Worm (Caenorhabditis elegans) whole organism, L3 larva: ENCODE data around the gene ddb-1.

Source experiments
- R02D3.7 ChIP-seq: fragments of 150-350 bp; optimal IDR thresholded peaks from 2 replicates; lab custom pipeline; 2014; ENCODE audit warnings: missing biosample characterization, missing genetic modification characterization
- ZK546.5 ChIP-seq: sonication (generic microtip); optimal IDR thresholded peaks from 2 replicates; lab custom pipeline; 2017; ENCODE audit warnings: missing biosample characterization, missing genetic modification characterization
- aly-2 ChIP-seq: fragments of 150-350 bp; optimal IDR thresholded peaks from 2 replicates; lab custom pipeline; 2014; ENCODE audit warnings: missing biosample characterization, missing genetic modification characterization
- ama-1 ChIP-seq: fragments of 150-350 bp; optimal IDR thresholded peaks from 2 replicates; lab custom pipeline; 2018
- ceh-16 ChIP-seq: sonication (generic microtip); optimal IDR thresholded peaks from 2 replicates; lab custom pipeline; 2017; ENCODE audit warnings: missing biosample characterization, missing genetic modification characterization
- ceh-28 ChIP-seq: fragments of 150-350 bp; optimal IDR thresholded peaks from 2 replicates; lab custom pipeline; 2014; ENCODE audit warnings: missing biosample characterization, missing genetic modification reagents, missing genetic modification characterization
- ceh-9 ChIP-seq: sonication (generic microtip); optimal IDR thresholded peaks from 2 replicates; lab custom pipeline; 2018; ENCODE audit warnings: missing biosample characterization, missing genetic modification characterization
- daf-12 ChIP-seq: fragments of 150-350 bp; optimal IDR thresholded peaks from 2 replicates; lab custom pipeline; 2014; ENCODE audit warnings: missing biosample characterization, missing genetic modification reagents, missing genetic modification characterization
- egl-27 ChIP-seq: sonication (generic microtip); optimal IDR thresholded peaks from 4 replicates; lab custom pipeline; 2017; ENCODE audit warnings: missing biosample characterization, missing genetic modification reagents, missing genetic modification characterization
- egl-5 ChIP-seq: fragments of 150-350 bp; optimal IDR thresholded peaks from 2 replicates; lab custom pipeline; 2017; ENCODE audit warnings: missing biosample characterization, missing genetic modification reagents, missing genetic modification characterization, inconsistent platforms
- elt-1 ChIP-seq: fragments of 150-350 bp; optimal IDR thresholded peaks from 2 replicates; lab custom pipeline; 2014; ENCODE audit warnings: missing biosample characterization, missing genetic modification characterization
- elt-2 ChIP-seq: sonication (generic microtip); optimal IDR thresholded peaks from 2 replicates; lab custom pipeline; 2016; ENCODE audit warnings: missing genetic modification reagents, mild to moderate bottlenecking, missing genetic modification characterization, missing compliant biosample characterization
- elt-3 ChIP-seq, 3 experiments: fragments of 150-350 bp in 1 of 3; sonication (generic microtip) in 2 of 3; optimal IDR thresholded peaks; 2 replicates in 2 of 3; 4 replicates in 1 of 3; lab custom pipeline; 2014 to 2017; ENCODE audit warnings: missing biosample characterization in 3 of 3, missing genetic modification characterization in 3 of 3
- eor-1 ChIP-seq, 2 experiments: fragments of 150-350 bp; optimal IDR thresholded peaks; 2 replicates each; lab custom pipeline; 2014 to 2018; ENCODE audit warnings: missing biosample characterization in 2 of 2, missing genetic modification characterization in 2 of 2
- fkh-10 ChIP-seq: sonication (generic microtip); optimal IDR thresholded peaks from 2 replicates; lab custom pipeline; 2017; ENCODE audit warnings: missing biosample characterization, missing genetic modification reagents, missing genetic modification characterization
- fkh-2 ChIP-seq: fragments of 150-350 bp; optimal IDR thresholded peaks from 2 replicates; lab custom pipeline; 2014; ENCODE audit warnings: missing biosample characterization, missing genetic modification reagents, missing genetic modification characterization
- fos-1 ChIP-seq: fragments of 150-350 bp; optimal IDR thresholded peaks from 2 replicates; lab custom pipeline; 2014; ENCODE audit warnings: missing biosample characterization, missing genetic modification characterization
- hmg-11 ChIP-seq: sonication (generic microtip); optimal IDR thresholded peaks from 2 replicates; lab custom pipeline; 2016; ENCODE audit warnings: missing genetic modification characterization, missing compliant biosample characterization
- jun-1 ChIP-seq: fragments of 150-350 bp; optimal IDR thresholded peaks from 2 replicates; lab custom pipeline; 2014; ENCODE audit warnings: missing biosample characterization, missing genetic modification reagents, missing genetic modification characterization
- lin-15B ChIP-seq: fragments of 150-350 bp; optimal IDR thresholded peaks from 2 replicates; lab custom pipeline; 2014; ENCODE audit warnings: missing biosample characterization, missing genetic modification characterization
- lin-39 ChIP-seq: fragments of 150-350 bp; optimal IDR thresholded peaks from 2 replicates; lab custom pipeline; 2018; ENCODE audit warnings: missing biosample characterization, missing genetic modification reagents, missing genetic modification characterization
- mdl-1 ChIP-seq: fragments of 150-350 bp; optimal IDR thresholded peaks from 2 replicates; lab custom pipeline; 2014; ENCODE audit warnings: missing biosample characterization, missing genetic modification characterization
- nhr-11 ChIP-seq: fragments of 150-350 bp; optimal IDR thresholded peaks from 2 replicates; lab custom pipeline; 2014; ENCODE audit warnings: missing biosample characterization, missing genetic modification characterization
- nhr-12 ChIP-seq: fragments of 150-350 bp; optimal IDR thresholded peaks from 2 replicates; lab custom pipeline; 2014; ENCODE audit warnings: missing biosample characterization, missing genetic modification characterization
- nhr-23 ChIP-seq: fragments of 150-350 bp; optimal IDR thresholded peaks from 2 replicates; lab custom pipeline; 2014; ENCODE audit warnings: missing biosample characterization, missing genetic modification reagents, missing genetic modification characterization
- nhr-237 ChIP-seq: fragments of 150-350 bp; optimal IDR thresholded peaks from 2 replicates; lab custom pipeline; 2014; ENCODE audit warnings: missing biosample characterization, missing genetic modification characterization
- nhr-25 ChIP-seq: sonication (generic microtip); optimal IDR thresholded peaks from 2 replicates; lab custom pipeline; 2017; ENCODE audit warnings: missing biosample characterization, missing genetic modification characterization
- nhr-67 ChIP-seq: fragments of 150-350 bp; optimal IDR thresholded peaks from 2 replicates; lab custom pipeline; 2014; ENCODE audit warnings: missing biosample characterization, missing genetic modification characterization
- nhr-76 ChIP-seq: fragments of 150-350 bp; sonication (generic microtip); optimal IDR thresholded peaks from 5 replicates; lab custom pipeline; 2014; ENCODE audit warnings: missing biosample characterization, missing genetic modification characterization
- pha-4 ChIP-seq: fragments of 150-350 bp; optimal IDR thresholded peaks from 2 replicates; lab custom pipeline; 2014; ENCODE audit warnings: missing biosample characterization, missing genetic modification reagents, missing genetic modification characterization
- sea-2 ChIP-seq: fragments of 150-350 bp; sonication (generic microtip); optimal IDR thresholded peaks from 4 replicates; lab custom pipeline; 2014; ENCODE audit warnings: missing biosample characterization, missing genetic modification reagents, missing genetic modification characterization
- snpc-4 ChIP-seq: fragments of 150-350 bp; optimal IDR thresholded peaks from 2 replicates; lab custom pipeline; 2014; ENCODE audit warnings: missing biosample characterization, missing genetic modification characterization
- tbx-2 ChIP-seq: sonication (generic microtip); optimal IDR thresholded peaks from 2 replicates; lab custom pipeline; 2016; ENCODE audit warnings: mild to moderate bottlenecking, missing genetic modification characterization, missing compliant biosample characterization
- unc-39 ChIP-seq: sonication (generic microtip); optimal IDR thresholded peaks from 4 replicates; lab custom pipeline; 2017; ENCODE audit warnings: missing biosample characterization, missing genetic modification characterization
- ztf-11 ChIP-seq: fragments of 150-350 bp; optimal IDR thresholded peaks from 2 replicates; lab custom pipeline; 2014; ENCODE audit warnings: missing biosample characterization, missing genetic modification characterization

Gene ddb-1

ce11 chrIV:12154195-12154677 is 33.3 kb upstream of the ddb-1 start, which contains the start of gene B0001.7:
B0001.7 (minus strand) TSS chrIV:12154245.
- TF ChIP-seq fkh-2 (tag; lab: Kevin White, UChicago) (no peak), unc-39 (tag; lab: Kevin White, UChicago) (no peak), snpc-4 (tag; lab: Kevin White, UChicago) (no peak), nhr-12 (tag; lab: Kevin White, UChicago) (no peak), elt-3 (tag; optimal IDR thresholded peaks at IDR 0.05; lab: Kevin White, UChicago) (no peak), nhr-67 (tag; lab: Kevin White, UChicago) (no peak), ztf-11 (tag; lab: Kevin White, UChicago) (no peak), ceh-28 (tag; lab: Kevin White, UChicago) (no peak), daf-12 (tag; lab: Kevin White, UChicago) (no peak), nhr-25 (tag; lab: Kevin White, UChicago) (no peak), tbx-2 (tag; lab: Kevin White, UChicago) (no peak), egl-5 (tag; lab: Kevin White, UChicago) (no peak), elt-2 (tag; lab: Kevin White, UChicago) (no peak), pha-4 (no peak), nhr-237 (no peak), ceh-16 (tag; lab: Kevin White, UChicago) (no peak)

- no peak for TF ChIP-seq nhr-23 (tag; lab: Kevin White, UChicago)
- TF ChIP-seq ceh-9 (tag; lab: Kevin White, UChicago) = no peak
- TF ChIP-seq jun-1 = no peak
- no peak for TF ChIP-seq ZK546.5 (tag; lab: Kevin White, UChicago)
- TF ChIP-seq aly-2 = no peak
- TF ChIP-seq elt-1 (tag; lab: Kevin White, UChicago) = no peak
- TF ChIP-seq eor-1 (tag; optimal IDR thresholded peaks at IDR 0.05; lab: Kevin White, UChicago) = no peak
- no peak for TF ChIP-seq pha-4
- no peak for TF ChIP-seq ceh-28 (tag; lab: Kevin White, UChicago)
- no peak for TF ChIP-seq egl-27 (tag; lab: Kevin White, UChicago)
- no peak for TF ChIP-seq nhr-11
- TF ChIP-seq mdl-1 (tag; lab: Kevin White, UChicago) = no peak
- no peak for TF ChIP-seq fkh-10 (GFP tag; lab: Kevin White, UChicago)
- no peak for TF ChIP-seq nhr-25 (tag; lab: Kevin White, UChicago)
- TF ChIP-seq tbx-2 (tag; lab: Kevin White, UChicago) = no peak
- TF ChIP-seq ama-1 (lab: Kevin White, UChicago) = no peak
- no peak for TF ChIP-seq egl-5 (tag; lab: Kevin White, UChicago)
These were observed 29.9 kb upstream of the ddb-1 start, which contains the start of gene B0001.2 for ce11 chrIV:12150877-12151276. B0001.2 (minus strand) TSS chrIV:12150977.

ce11 chrIV:12149609-12150008 is 28.6 kb upstream of the ddb-1 start:
- TF ChIP-seq egl-5 (tag; lab: Kevin White, UChicago) = no peak
- TF ChIP-seq sea-2 (GFP tag; lab: Kevin White, UChicago) = no peak

ce11 chrIV:12145681-12146080 is 24.7 kb upstream of the ddb-1 start, which contains the start of gene B0001.3:
B0001.3 (minus strand) TSS chrIV:12145735.
- TF ChIP-seq ceh-28 (tag; lab: Kevin White, UChicago) (no peak), hmg-11 (tag; lab: Kevin White, UChicago) (peak; percentile 14)
- TF ChIP-seq, all 47 proteins: peak for 1

ce11 chrIV:12143231-12143630 is 22.3 kb upstream of the ddb-1 start, which contains the start of gene B0001.5:
B0001.5 (minus strand) TSS chrIV:12143331.
- no peak for TF ChIP-seq nhr-67 (tag; lab: Kevin White, UChicago)
- TF ChIP-seq aly-2 = no peak
- no peak for TF ChIP-seq fkh-10 (GFP tag; lab: Kevin White, UChicago)
- TF ChIP-seq R02D3.7 (tag; lab: Kevin White, UChicago) = no peak
- no peak for TF ChIP-seq unc-39 (tag; lab: Kevin White, UChicago)
- no peak for TF ChIP-seq pha-4
- TF ChIP-seq nhr-76 (tag; lab: Kevin White, UChicago) = no peak
- TF ChIP-seq fkh-2 (tag; lab: Kevin White, UChicago) = no peak
- TF ChIP-seq hmg-11 (tag; lab: Kevin White, UChicago) = no peak
- no peak for TF ChIP-seq snpc-4 (tag; lab: Kevin White, UChicago)
- TF ChIP-seq tbx-2 (tag; lab: Kevin White, UChicago) = no peak
- no peak for TF ChIP-seq ZK546.5 (tag; lab: Kevin White, UChicago)
- no peak for TF ChIP-seq lin-15B (tag; lab: Kevin White, UChicago)
- no peak for TF ChIP-seq lin-39
- TF ChIP-seq fos-1 = no peak
- no peak for TF ChIP-seq ceh-28 (tag; lab: Kevin White, UChicago)
